Fruit fly (Drosophila melanogaster) whole organism: ENCODE measurements around the gene Cyp4d14.

Source experiments
- CG8478 ChIP-seq: fragments of >200 bp; optimal IDR thresholded peaks from 2 replicates; lab custom pipeline; 2018; ENCODE audit warnings: inconsistent platforms
- pan ChIP-seq: fragments of >200 bp; optimal IDR thresholded peaks from 2 replicates; lab custom pipeline; 2017
- psq ChIP-seq: fragments of >200 bp; optimal IDR thresholded peaks from 2 replicates; lab custom pipeline; 2017

DNA sequence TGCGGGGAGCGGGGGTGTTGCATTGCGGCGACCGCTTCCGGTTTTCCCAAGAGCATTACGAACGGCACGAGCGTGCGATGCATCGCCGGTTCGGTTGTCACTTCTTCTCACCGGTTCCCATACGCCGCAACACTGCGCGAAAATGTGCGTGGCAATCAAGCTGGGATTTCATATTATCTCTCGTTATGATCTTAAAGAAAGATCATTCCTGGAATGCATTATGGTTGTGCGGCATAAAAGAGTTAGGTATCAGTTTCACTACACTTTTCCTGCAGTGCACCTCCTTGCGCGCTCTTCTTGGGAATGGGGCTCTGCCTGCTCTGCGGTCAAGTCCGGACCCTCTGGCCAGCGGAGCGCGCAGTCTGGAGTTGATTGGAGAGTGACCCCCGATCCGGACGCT is 9.0 kb downstream of the Cyp4d14 start:
- TF ChIP-seq pan (lab: Kevin White, UChicago) (no peak), psq (no peak), CG8478 (no peak)
